Fruit fly (Drosophila melanogaster) whole organism, prepupa: Measurements from ENCODE around the gene CG7126.

Experiments used
- CG16779 ChIP-seq: fragments of 200-800 bp; sonication (Bioruptor generic); optimal IDR thresholded peaks from 3 replicates; lab custom pipeline; 2017; ENCODE audit warnings: missing biosample characterization, mild to moderate bottlenecking, missing genetic modification characterization
- CG6792 ChIP-seq: fragments of 200-800 bp; sonication (Bioruptor generic); optimal IDR thresholded peaks from 3 replicates; lab custom pipeline; 2016; ENCODE audit warnings: missing biosample characterization, missing genetic modification characterization
- CG6854 ChIP-seq: fragments of 200-800 bp; sonication (Bioruptor generic); optimal IDR thresholded peaks from 2 replicates; lab custom pipeline; 2017; ENCODE audit warnings: missing biosample characterization, mild to moderate bottlenecking, missing genetic modification characterization
- CG8119 ChIP-seq: fragments of 200-800 bp; sonication (Bioruptor generic); IDR thresholded peaks from 3 replicates; pipeline ENCODE4 v1.3.6; 2022; ENCODE audit warnings: missing biosample characterization, missing genetic modification characterization
- Eip93F ChIP-seq: fragments of 200-800 bp; sonication (Bioruptor generic); optimal IDR thresholded peaks from 2 replicates; lab custom pipeline; 2016; ENCODE audit warnings: missing biosample characterization, mild to moderate bottlenecking, missing genetic modification characterization
- Gug ChIP-seq: fragments of 200-800 bp; sonication (Bioruptor generic); IDR thresholded peaks from 2 replicates; pipeline ENCODE4 v1.3.6; 2022; ENCODE audit warnings: missing biosample characterization, missing genetic modification characterization
- Hr38 ChIP-seq: sonication (Bioruptor generic); optimal IDR thresholded peaks from 2 replicates; lab custom pipeline; 2016; ENCODE audit warnings: missing biosample characterization, missing genetic modification characterization
- Lpt ChIP-seq: fragments of 200-800 bp; sonication (Bioruptor generic); optimal IDR thresholded peaks from 3 replicates; lab custom pipeline; 2016; ENCODE audit warnings: missing biosample characterization, missing genetic modification characterization
- OdsH ChIP-seq: fragments of 200-800 bp; sonication (Bioruptor generic); optimal IDR thresholded peaks from 3 replicates; lab custom pipeline; 2016; ENCODE audit warnings: missing biosample characterization, missing genetic modification characterization
- esn ChIP-seq: fragments of 200-800 bp; sonication (Bioruptor generic); optimal IDR thresholded peaks from 2 replicates; lab custom pipeline; 2016; ENCODE audit warnings: missing biosample characterization, mild to moderate bottlenecking, missing genetic modification characterization, moderate library complexity
- fkh ChIP-seq: fragments of 200-800 bp; sonication (Bioruptor generic); optimal IDR thresholded peaks from 3 replicates; lab custom pipeline; 2017; ENCODE audit warnings: missing biosample characterization, mild to moderate bottlenecking, missing genetic modification characterization, moderate library complexity

- TF ChIP-seq Lpt (GFP tag; lab: Kevin White, UChicago), result no peak
- no peak for TF ChIP-seq CG16779 (tag; lab: Kevin White, UChicago)
- TF ChIP-seq CG6854 (GFP tag; lab: Kevin White, UChicago), result no peak
- no peak for TF ChIP-seq esn (GFP tag; lab: Kevin White, UChicago)
- no peak for TF ChIP-seq Hr38
- TF ChIP-seq Gug, result no peak
- no peak for TF ChIP-seq OdsH (GFP tag; lab: Kevin White, UChicago)
- TF ChIP-seq CG6792 (GFP tag; lab: Kevin White, UChicago), result no peak
- no peak for TF ChIP-seq Eip93F (GFP tag; lab: Kevin White, UChicago)
- no peak for TF ChIP-seq fkh (GFP tag; lab: Kevin White, UChicago)
- TF ChIP-seq CG8119 (GFP tag; lab: Robert Waterston, UW), result no peak
These were observed 36.0 kb downstream of the CG7126 start for dm6 chr3R:18266665-18267064.
